Fruit fly (Drosophila melanogaster) whole organism, embryonic: ENCODE results near the gene Mgstl.
A peak's percentile ranks its signal among the peaks of the same experiment; 100 is the strongest.

Experiments
- CG10209 ChIP-seq: fragments of 200-800 bp; sonication (Bioruptor generic); optimal IDR thresholded peaks from 3 replicates; lab custom pipeline; 2017; ENCODE audit warnings: missing biosample characterization, mild to moderate bottlenecking, missing genetic modification characterization, missing genetic modification reagents
- CG10366 ChIP-seq: fragments of 200-800 bp; sonication (Bioruptor generic); IDR thresholded peaks from 2 replicates; pipeline ENCODE4 v1.3.6; 2022; ENCODE audit warnings: missing biosample characterization, missing genetic modification characterization
- CG10959 ChIP-seq: fragments of 200-800 bp; sonication (Bioruptor generic); IDR thresholded peaks from 2 replicates; pipeline ENCODE4 v1.3.6; 2022; ENCODE audit warnings: missing biosample characterization, missing genetic modification characterization
- CG11093 ChIP-seq: fragments of 200-800 bp; sonication (Bioruptor generic); IDR thresholded peaks from 3 replicates; pipeline ENCODE4 v1.3.6; 2022; ENCODE audit warnings: missing biosample characterization, missing genetic modification characterization
- CG12219 ChIP-seq: fragments of 200-800 bp; sonication (Bioruptor generic); optimal IDR thresholded peaks from 3 replicates; lab custom pipeline; 2018; ENCODE audit warnings: missing biosample characterization, mild to moderate bottlenecking, missing genetic modification characterization
- CG12744 ChIP-seq: fragments of 200-800 bp; sonication (Bioruptor generic); optimal IDR thresholded peaks from 2 replicates; lab custom pipeline; 2016; ENCODE audit warnings: missing biosample characterization, missing genetic modification characterization
- CG12942 ChIP-seq: fragments of 200-800 bp; sonication (Bioruptor generic); optimal IDR thresholded peaks from 3 replicates; lab custom pipeline; 2016; ENCODE audit warnings: missing biosample characterization, missing genetic modification characterization
- CG17186 ChIP-seq: fragments of 200-800 bp; sonication (Bioruptor generic); optimal IDR thresholded peaks from 3 replicates; lab custom pipeline; 2017; ENCODE audit warnings: missing biosample characterization, missing genetic modification reagents, missing genetic modification characterization
- CG2202 ChIP-seq: fragments of 200-800 bp; sonication (Bioruptor generic); optimal IDR thresholded peaks from 2 replicates; lab custom pipeline; 2018; ENCODE audit warnings: missing biosample characterization, mild to moderate bottlenecking, missing genetic modification characterization
- CG30431 ChIP-seq: fragments of 200-800 bp; sonication (Bioruptor generic); optimal IDR thresholded peaks from 2 replicates; lab custom pipeline; 2017; ENCODE audit warnings: missing biosample characterization, missing genetic modification characterization
- CG32532 ChIP-seq: fragments of 200-800 bp; sonication (Bioruptor generic); IDR thresholded peaks from 2 replicates; pipeline ENCODE4 v1.3.6; 2022; ENCODE audit warnings: missing biosample characterization, missing genetic modification characterization
- CG33213 ChIP-seq: fragments of 200-800 bp; sonication (Bioruptor generic); optimal IDR thresholded peaks from 3 replicates; lab custom pipeline; 2016; ENCODE audit warnings: missing biosample characterization, missing genetic modification characterization
- CG33557 ChIP-seq: fragments of 200-800 bp; sonication (Bioruptor generic); optimal IDR thresholded peaks from 2 replicates; lab custom pipeline; 2019; ENCODE audit warnings: missing biosample characterization, mild to moderate bottlenecking, missing genetic modification characterization, moderate library complexity
- CG3407 ChIP-seq: fragments of 200-800 bp; sonication (Bioruptor generic); optimal IDR thresholded peaks from 2 replicates; lab custom pipeline; 2018; ENCODE audit warnings: missing biosample characterization, mild to moderate bottlenecking, missing genetic modification characterization
- CG34224 ChIP-seq: fragments of 200-800 bp; sonication (Bioruptor generic); IDR thresholded peaks from 3 replicates; pipeline ENCODE4 v1.3.6; 2022; ENCODE audit warnings: missing biosample characterization, missing genetic modification characterization; ENCODE audit not compliant: partially characterized antibody
- CG3838 ChIP-seq: fragments of 200-800 bp; sonication (Bioruptor generic); optimal IDR thresholded peaks from 3 replicates; lab custom pipeline; 2016; ENCODE audit warnings: missing biosample characterization, missing genetic modification characterization
- CG4282 ChIP-seq: fragments of 200-800 bp; sonication (Bioruptor generic); optimal IDR thresholded peaks from 2 replicates; lab custom pipeline; 2016; ENCODE audit warnings: missing biosample characterization, missing genetic modification characterization
- CG5245 ChIP-seq: fragments of 200-800 bp; sonication (Bioruptor generic); optimal IDR thresholded peaks from 3 replicates; lab custom pipeline; 2016; ENCODE audit warnings: missing biosample characterization, missing genetic modification characterization
- CG6254 ChIP-seq: fragments of 200-800 bp; sonication (Bioruptor generic); optimal IDR thresholded peaks from 3 replicates; lab custom pipeline; 2017; ENCODE audit warnings: mild to moderate bottlenecking, missing biosample characterization, missing genetic modification reagents, missing genetic modification characterization
- CG7271 ChIP-seq: fragments of 200-800 bp; sonication (Bioruptor generic); optimal IDR thresholded peaks from 2 replicates; lab custom pipeline; 2018; ENCODE audit warnings: missing biosample characterization, mild to moderate bottlenecking, missing genetic modification characterization, moderate library complexity
- CG8290 ChIP-seq, 3 experiments: fragments of 200-800 bp; sonication (Bioruptor generic); optimal IDR thresholded peaks; 2 replicates each; lab custom pipeline; 2016 to 2019; ENCODE audit warnings: missing biosample characterization in 3 of 3, missing genetic modification characterization in 3 of 3, mild to moderate bottlenecking in 2 of 3, moderate library complexity in 1 of 3
- CG9215 ChIP-seq: fragments of 200-800 bp; sonication (Bioruptor generic); IDR thresholded peaks from 2 replicates; pipeline ENCODE4 v1.3.6; 2022; ENCODE audit warnings: missing biosample characterization, missing genetic modification characterization
- CG9437 ChIP-seq: fragments of 200-800 bp; sonication (Bioruptor generic); optimal IDR thresholded peaks from 2 replicates; lab custom pipeline; 2018; ENCODE audit warnings: missing biosample characterization, mild to moderate bottlenecking, missing genetic modification characterization
- CG9932 ChIP-seq: fragments of 200-800 bp; sonication (Bioruptor generic); IDR thresholded peaks from 2 replicates; pipeline ENCODE4 v1.3.6; 2022; ENCODE audit warnings: missing biosample characterization, missing genetic modification characterization
- Dfd ChIP-seq, 2 experiments: fragments of >200 bp; optimal IDR thresholded peaks; 2 replicates each; lab custom pipeline; 2017; ENCODE audit warnings: missing biosample characterization in 2 of 2, missing genetic modification characterization in 2 of 2
- ERR ChIP-seq: fragments of 200-800 bp; sonication (Bioruptor generic); optimal IDR thresholded peaks from 2 replicates; lab custom pipeline; 2016; ENCODE audit warnings: missing biosample characterization, missing genetic modification characterization
- GATAe ChIP-seq: fragments of 200-800 bp; sonication (Bioruptor generic); conservative IDR thresholded peaks from 2 replicates; pipeline ENCODE4 v1.3.6; 2022; ENCODE audit warnings: missing biosample characterization, missing genetic modification characterization
- Hr39 ChIP-seq: fragments of >200 bp; optimal IDR thresholded peaks from 2 replicates; lab custom pipeline; 2017
- Oaz ChIP-seq: fragments of 200-800 bp; sonication (Bioruptor generic); IDR thresholded peaks from 2 replicates; pipeline ENCODE4 v1.3.6; 2022; ENCODE audit warnings: missing biosample characterization, missing genetic modification characterization
- Sry-δ ChIP-seq: fragments of 200-800 bp; sonication (Bioruptor generic); optimal IDR thresholded peaks from 2 replicates; lab custom pipeline; 2016; ENCODE audit warnings: missing biosample characterization, missing genetic modification characterization
- Ssrp ChIP-seq: fragments of 200-800 bp; sonication (Bioruptor generic); optimal IDR thresholded peaks from 2 replicates; lab custom pipeline; 2018; ENCODE audit warnings: missing biosample characterization, mild to moderate bottlenecking, missing genetic modification characterization, moderate library complexity
- Vsx1 ChIP-seq: fragments of 200-800 bp; sonication (Bioruptor generic); optimal IDR thresholded peaks from 2 replicates; lab custom pipeline; 2017; ENCODE audit warnings: missing biosample characterization, mild to moderate bottlenecking, missing genetic modification characterization, missing genetic modification reagents
- al ChIP-seq: fragments of 200-800 bp; sonication (Bioruptor generic); IDR thresholded peaks from 2 replicates; pipeline ENCODE4 v1.3.6; 2022; ENCODE audit warnings: missing biosample characterization, missing genetic modification characterization
- amos ChIP-seq: fragments of 200-800 bp; sonication (Bioruptor generic); IDR thresholded peaks from 2 replicates; pipeline ENCODE4 v1.3.6; 2022; ENCODE audit warnings: missing biosample characterization, missing genetic modification characterization; ENCODE audit not compliant: partially characterized antibody
- ara ChIP-seq: fragments of 200-800 bp; sonication (Bioruptor generic); IDR thresholded peaks from 2 replicates; pipeline ENCODE4 v1.3.6; 2022; ENCODE audit warnings: missing biosample characterization, missing genetic modification characterization
- chinmo ChIP-seq: fragments of 200-800 bp; sonication (Bioruptor generic); IDR thresholded peaks from 4 replicates; pipeline ENCODE4 v1.3.6; 2022; ENCODE audit warnings: missing biosample characterization, missing genetic modification characterization; ENCODE audit not compliant: partially characterized antibody
- dimm ChIP-seq: fragments of 200-800 bp; sonication (Bioruptor generic); IDR thresholded peaks from 2 replicates; pipeline ENCODE4 v1.3.6; 2022; ENCODE audit warnings: missing biosample characterization, missing genetic modification characterization
- dm ChIP-seq: fragments of 200-800 bp; sonication (Bioruptor generic); optimal IDR thresholded peaks from 3 replicates; lab custom pipeline; 2016; ENCODE audit warnings: missing biosample characterization, missing genetic modification characterization
- eve ChIP-seq, 2 experiments: fragments of >200 bp; optimal IDR thresholded peaks; 2 replicates each; lab custom pipeline; 2017; ENCODE audit warnings: missing biosample characterization in 2 of 2, missing genetic modification characterization in 2 of 2
- gem ChIP-seq: fragments of 200-800 bp; sonication (Bioruptor generic); optimal IDR thresholded peaks from 2 replicates; lab custom pipeline; 2019; ENCODE audit warnings: missing biosample characterization, mild to moderate bottlenecking, missing genetic modification characterization, moderate library complexity
- grn ChIP-seq: fragments of 200-800 bp; sonication (Bioruptor generic); optimal IDR thresholded peaks from 3 replicates; lab custom pipeline; 2017; ENCODE audit warnings: missing biosample characterization, missing genetic modification characterization
- hbn ChIP-seq: fragments of 200-800 bp; sonication (Bioruptor generic); IDR thresholded peaks from 2 replicates; pipeline ENCODE4 v1.3.6; 2022; ENCODE audit warnings: missing biosample characterization, missing genetic modification characterization; ENCODE audit not compliant: partially characterized antibody
- jigr1 ChIP-seq: fragments of 200-800 bp; sonication (Bioruptor generic); IDR thresholded peaks from 3 replicates; pipeline ENCODE4 v1.3.6; 2022; ENCODE audit warnings: missing biosample characterization, missing genetic modification characterization
- jumu ChIP-seq: fragments of 200-800 bp; sonication (Bioruptor generic); optimal IDR thresholded peaks from 3 replicates; lab custom pipeline; 2016; ENCODE audit warnings: missing biosample characterization, missing genetic modification characterization
- lbe ChIP-seq: fragments of 200-800 bp; sonication (Bioruptor generic); optimal IDR thresholded peaks from 2 replicates; lab custom pipeline; 2016; ENCODE audit warnings: missing biosample characterization, mild to moderate bottlenecking, missing genetic modification characterization
- oc ChIP-seq: fragments of 200-800 bp; sonication (Bioruptor generic); optimal IDR thresholded peaks from 2 replicates; lab custom pipeline; 2018; ENCODE audit warnings: missing biosample characterization, mild to moderate bottlenecking, missing genetic modification characterization, moderate library complexity
- ro ChIP-seq: fragments of 200-800 bp; sonication (Bioruptor generic); IDR thresholded peaks from 2 replicates; pipeline ENCODE4 v1.3.6; 2022; ENCODE audit warnings: missing biosample characterization, missing genetic modification characterization
- sqz ChIP-seq: fragments of 200-800 bp; sonication (Bioruptor generic); optimal IDR thresholded peaks from 3 replicates; lab custom pipeline; 2018; ENCODE audit warnings: missing biosample characterization, mild to moderate bottlenecking, missing genetic modification characterization
- yki ChIP-seq: fragments of >200 bp; optimal IDR thresholded peaks from 3 replicates; lab custom pipeline; 2018
- zfh1 ChIP-seq: fragments of 200-800 bp; sonication (Bioruptor generic); IDR thresholded peaks from 3 replicates; pipeline ENCODE4 v1.3.6; 2022; ENCODE audit warnings: missing biosample characterization, missing genetic modification characterization

The Mgstl gene

DNA sequence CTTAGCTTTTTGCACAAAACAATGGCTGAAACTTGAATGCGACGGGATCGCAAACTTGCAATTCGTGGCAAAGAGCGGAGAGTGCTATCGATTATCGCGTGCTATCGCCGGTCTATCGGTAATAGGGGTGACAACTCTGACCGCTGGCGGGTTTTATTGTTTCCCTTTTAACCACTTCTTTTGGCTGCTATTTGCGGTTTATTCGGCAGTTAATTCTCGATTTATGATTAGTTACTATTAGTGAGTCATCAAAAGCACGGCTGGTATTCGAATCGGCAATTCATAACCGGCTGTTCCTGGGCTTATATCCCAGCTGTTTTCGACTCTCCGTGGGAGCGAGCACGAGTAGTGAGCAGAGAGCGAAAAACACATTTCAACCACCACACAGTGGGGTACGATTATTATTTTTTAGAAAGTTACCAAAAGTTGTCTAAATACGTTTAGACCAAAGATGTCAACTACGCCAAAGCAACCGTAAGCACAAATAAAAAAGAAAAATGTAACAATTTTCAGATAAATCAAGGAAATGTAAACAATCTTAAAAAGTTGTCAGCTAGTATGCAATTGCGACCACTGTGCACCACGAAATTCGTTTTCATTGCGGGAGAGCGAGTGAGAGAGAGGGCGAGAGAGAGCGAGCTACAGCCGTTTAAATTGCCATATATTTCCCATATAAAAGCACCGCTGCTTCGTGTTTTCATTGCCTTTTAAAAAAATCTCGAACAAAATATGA, 12.1 kb downstream of the Mgstl start, which contains the start of the genes Stt3A and bves (continued):
- TF ChIP-seq Oaz: peak; percentile 93
- TF ChIP-seq CG33557 (GFP tag; lab: Kevin White, UChicago): peak; percentile 98
- peak; percentile 94 for TF ChIP-seq CG7271 (tag; lab: Kevin White, UChicago)
- TF ChIP-seq jumu (GFP tag; lab: Kevin White, UChicago): peak; percentile 98
- peak; percentile 51; the same call in 1 of the 2 replicates for TF ChIP-seq amos (GFP tag; lab: Robert Waterston, UW)
- TF ChIP-seq ro: peak; percentile 92
- peak; percentile 93 for TF ChIP-seq CG9215 (GFP tag; lab: Robert Waterston, UW)
- peak; percentile 96 for TF ChIP-seq CG5245
- TF ChIP-seq CG30431 (GFP tag; lab: Kevin White, UChicago): peak; percentile 97
- peak; percentile 99 for TF ChIP-seq CG12219
- TF ChIP-seq gem (tag; lab: Kevin White, UChicago): peak; percentile 99
- peak; percentile 79 for TF ChIP-seq grn (GFP tag; lab: Kevin White, UChicago)
- peak; percentile 99 for TF ChIP-seq zfh1 (GFP tag; lab: Robert Waterston, UW)
- TF ChIP-seq Ssrp: peak; percentile 97
- peak; percentile 98 for TF ChIP-seq CG12744 (GFP tag; lab: Kevin White, UChicago)
- TF ChIP-seq CG3407 (GFP tag; lab: Kevin White, UChicago): peak; percentile 97
- peak; percentile 99 for TF ChIP-seq ara (GFP tag; lab: Robert Waterston, UW)
- peak; percentile 98 for TF ChIP-seq CG33213
- TF ChIP-seq CG10209 (GFP tag; lab: Kevin White, UChicago): peak; percentile 98
- peak; percentile 86 for TF ChIP-seq jigr1 (GFP tag; lab: Robert Waterston, UW)
- peak; percentile 55 for TF ChIP-seq hbn (GFP tag; lab: Robert Waterston, UW)
- TF ChIP-seq CG9437 (GFP tag; lab: Kevin White, UChicago): peak; percentile 94
- no peak for TF ChIP-seq Hr39 (lab: Kevin White, UChicago)
- TF ChIP-seq ERR (GFP tag; lab: Kevin White, UChicago): peak; percentile 97
- TF ChIP-seq chinmo (GFP tag; lab: Robert Waterston, UW): peak; percentile 75; the same call in 1 of the 4 replicates
- peak; percentile 92 for TF ChIP-seq CG17186 (GFP tag; lab: Kevin White, UChicago)
- peak; percentile 97 for TF ChIP-seq CG6254
- TF ChIP-seq CG9932: peak; percentile 95
- TF ChIP-seq CG4282: peak; percentile 99
- peak; percentile 96 for TF ChIP-seq CG8290 (GFP tag; optimal IDR thresholded peaks at IDR 0.05; lab: Kevin White, UChicago)
- peak; percentile 84 to 93 for TF ChIP-seq CG8290 (tag; optimal IDR thresholded peaks at IDR 0.05; lab: Kevin White, UChicago)
- peak; percentile 98 for TF ChIP-seq oc
- no peak for TF ChIP-seq Dfd (GFP tag; optimal IDR thresholded peaks at IDR 0.05; lab: Kevin White, UChicago)
- TF ChIP-seq CG2202 (tag; lab: Kevin White, UChicago): peak; percentile 98
- TF ChIP-seq dimm (GFP tag; lab: Robert Waterston, UW): peak; percentile 91
- peak; percentile 75 to 99 for TF ChIP-seq eve (GFP tag; optimal IDR thresholded peaks at IDR 0.05; lab: Kevin White, UChicago)
- peak; percentile 94 for TF ChIP-seq CG11093 (GFP tag; lab: Robert Waterston, UW)
- TF ChIP-seq lbe (GFP tag; lab: Kevin White, UChicago): peak; percentile 99
- peak; percentile 93 for TF ChIP-seq GATAe (GFP tag; lab: Robert Waterston, UW)
- TF ChIP-seq sqz: peak; percentile 95
- TF ChIP-seq CG3838: peak; percentile 95
- peak; percentile 96 for TF ChIP-seq CG10959 (GFP tag; lab: Robert Waterston, UW)
- TF ChIP-seq Sry-δ (GFP tag; lab: Kevin White, UChicago): peak; percentile 57
- TF ChIP-seq CG10366 (GFP tag; lab: Robert Waterston, UW): peak; percentile 97
- peak; percentile 79 for TF ChIP-seq CG34224
- peak; percentile 96 for TF ChIP-seq Vsx1
- peak; percentile 96 for TF ChIP-seq CG12942 (GFP tag; lab: Kevin White, UChicago)
- peak; percentile 96 for TF ChIP-seq dm (GFP tag; lab: Kevin White, UChicago)
- TF ChIP-seq al (GFP tag; lab: Robert Waterston, UW): peak; percentile 95
- peak; percentile 98 for TF ChIP-seq CG32532 (GFP tag; lab: Robert Waterston, UW)
- TF ChIP-seq yki (lab: Kevin White, UChicago): no peak
